Fruit fly (Drosophila melanogaster): Measurements from ENCODE around the gene sls.

DNA sequence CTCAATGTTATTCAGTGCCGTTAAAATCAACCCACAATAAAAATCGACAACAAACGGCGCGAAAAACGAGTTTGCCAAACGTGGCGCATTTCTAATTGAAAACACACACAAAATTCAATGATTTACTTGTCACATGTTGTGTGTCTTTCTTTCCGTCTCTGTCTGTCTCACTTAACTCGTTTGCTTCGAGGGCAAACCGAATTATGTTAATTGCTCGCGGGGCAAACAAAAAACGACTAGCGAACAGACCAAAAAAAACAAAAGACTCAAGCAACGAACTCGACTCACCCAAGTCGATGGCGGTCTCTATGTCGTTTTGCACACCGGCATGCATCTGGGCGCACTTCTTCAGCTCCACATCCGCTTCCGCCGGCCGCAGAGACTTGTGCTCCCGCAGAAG lies 44.4 kb upstream of the sls start:
- TF ChIP-seq pan (optimal IDR thresholded peaks at IDR 0.05), result no peak
- no peak for TF ChIP-seq psq (GFP tag; optimal IDR thresholded peaks at IDR 0.05)
- TF ChIP-seq dmrt93B (GFP tag; optimal IDR thresholded peaks at IDR 0.05), result no peak
- TF ChIP-seq Dif (GFP tag; optimal IDR thresholded peaks at IDR 0.05; ENCODE audit: partially characterized antibody), result no peak
- TF ChIP-seq jim (GFP tag; optimal IDR thresholded peaks at IDR 0.05), result no peak
- no peak for TF ChIP-seq OdsH (GFP tag; optimal IDR thresholded peaks at IDR 0.05)
- no peak for TF ChIP-seq lola (GFP tag; optimal IDR thresholded peaks at IDR 0.05)
